Worm (Caenorhabditis elegans) whole organism, L1 larva: Measurements from ENCODE around the gene irk-3.

Experiments used
- fkh-10 ChIP-seq: sonication (generic microtip); optimal IDR thresholded peaks from 2 replicates; lab custom pipeline; 2017; ENCODE audit warnings: missing biosample characterization, missing genetic modification reagents, missing genetic modification characterization
- lir-3 ChIP-seq: sonication (generic microtip); optimal IDR thresholded peaks from 2 replicates; lab custom pipeline; 2016; ENCODE audit warnings: mild to moderate bottlenecking, missing genetic modification characterization, moderate library complexity, missing compliant biosample characterization; ENCODE audit not compliant: poor library complexity
- lsy-2 ChIP-seq, 2 experiments: fragments of 150-350 bp; optimal IDR thresholded peaks; 2 replicates each; lab custom pipeline; 2014; ENCODE audit warnings: missing biosample characterization in 2 of 2, missing genetic modification characterization in 2 of 2
- snpc-4 ChIP-seq: fragments of 150-350 bp; optimal IDR thresholded peaks from 2 replicates; lab custom pipeline; 2014; ENCODE audit warnings: missing biosample characterization, missing genetic modification characterization
- zip-4 ChIP-seq: fragments of 200-800 bp; sonication (Bioruptor generic); optimal IDR thresholded peaks from 2 replicates; lab custom pipeline; 2018; ENCODE audit warnings: mild to moderate bottlenecking, missing genetic modification characterization, moderate library complexity, missing compliant biosample characterization

- TF ChIP-seq lsy-2 (tag; optimal IDR thresholded peaks at IDR 0.05; lab: Kevin White, UChicago) (no peak), lir-3 (tag; lab: Kevin White, UChicago) (no peak), snpc-4 (tag; lab: Kevin White, UChicago) (no peak), fkh-10 (GFP tag; lab: Kevin White, UChicago) (no peak), zip-4 (no peak)
Observed at ce11 chrX:14338896-14339295, 31.3 kb downstream of the irk-3 start.
